Fruit fly (Drosophila melanogaster): ENCODE data around the gene lva.
A peak's percentile ranks its signal among the peaks of the same experiment; 100 is the strongest.
"Not testable (repeated sequence)": the region's sequence is repeated elsewhere in the genome, so short reads cannot be mapped to it uniquely, and the experiment has no call there.

lva gene

DNA sequence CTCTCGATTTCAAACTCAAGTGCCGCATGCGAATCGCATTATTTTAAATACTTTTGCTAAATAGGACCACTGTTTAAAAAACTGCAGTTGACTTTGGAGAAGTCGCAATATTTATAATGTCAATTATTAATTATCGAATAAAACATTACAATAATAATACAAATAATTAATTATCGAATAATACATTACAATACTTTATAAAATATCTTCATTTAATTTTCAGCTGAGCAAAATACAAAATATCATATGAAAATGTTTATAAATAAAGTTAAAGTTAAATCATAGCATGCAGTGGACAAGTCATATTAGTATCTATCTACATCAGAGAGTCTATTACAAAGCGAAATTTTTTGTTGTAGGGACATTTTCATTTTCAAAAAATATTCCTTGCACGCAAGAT lies 24.6 kb downstream of the lva start, which contains the start of gene Gem4b:
Gem4b (plus strand) TSS at position 301 of the 400 bp plus-strand sequence.
- TF ChIP-seq Sox102F, fd85E, salr (GFP tag; optimal IDR thresholded peaks at IDR 0.05): not testable (repeated sequence)

DNA sequence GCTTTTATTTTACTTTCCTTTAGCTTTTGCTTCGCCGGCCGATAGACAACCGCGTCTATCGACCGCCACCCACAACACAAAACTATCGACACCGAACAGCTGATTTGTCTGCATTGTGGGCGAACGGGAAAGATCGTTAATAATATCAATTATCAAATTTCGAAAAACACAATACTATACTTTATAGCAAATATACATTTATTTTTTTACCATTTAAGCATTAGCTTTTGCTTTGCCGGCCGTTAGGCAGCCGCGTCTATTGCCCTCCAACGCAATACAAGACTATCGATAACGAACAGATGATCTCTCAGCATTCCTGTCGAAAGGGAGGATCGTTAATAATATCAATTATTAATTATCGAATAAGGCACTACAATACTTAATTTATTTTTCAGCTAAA lies 29.0 kb downstream of the lva start, which contains the start of the genes CG2938 and Glos:
CG2938 (minus strand) TSS at position 296 of the 400 bp plus-strand sequence.
Glos (plus strand) TSS at position 344 of the 400 bp plus-strand sequence.
- TF ChIP-seq Ets21C (GFP tag; optimal IDR thresholded peaks at IDR 0.05) (no peak), CG8119 (GFP tag; IDR thresholded peaks at IDR 0.05) (no peak), svp (GFP tag) (peak; percentile 21), CG8319 (GFP tag; optimal IDR thresholded peaks at IDR 0.05) (no peak), Sox14 (GFP tag; optimal IDR thresholded peaks at IDR 0.05) (peak; percentile 20), Met (GFP tag; optimal IDR thresholded peaks at IDR 0.05) (peak; percentile 10), Eip78C (GFP tag) (peak; percentile 73), CG1621 (tag; optimal IDR thresholded peaks at IDR 0.05) (no peak)

DNA sequence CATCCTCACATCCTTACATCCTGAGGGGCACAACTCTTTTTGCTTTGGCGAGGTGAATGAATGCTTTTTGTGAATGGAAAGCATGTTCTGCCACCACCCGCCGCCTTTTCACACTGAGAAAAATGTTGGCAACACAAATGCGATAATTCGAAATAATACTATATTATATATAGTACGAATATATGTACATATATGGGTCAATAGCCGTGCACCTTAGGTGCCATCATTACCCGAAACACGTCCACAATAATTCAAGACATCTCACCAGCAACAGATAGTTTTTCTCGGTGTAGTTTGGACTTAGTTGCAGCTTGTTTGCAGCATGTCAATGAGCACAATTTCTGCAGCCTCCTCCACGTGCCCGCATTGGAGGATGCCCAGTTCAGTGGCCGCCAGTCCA lies 33.5 kb downstream of the lva start:
- TF ChIP-seq OdsH (GFP tag; optimal IDR thresholded peaks at IDR 0.05) (peak; percentile 45), CG7368 (GFP tag; optimal IDR thresholded peaks at IDR 0.05) (no peak), net (GFP tag; optimal IDR thresholded peaks at IDR 0.05) (peak; percentile 27), esn (GFP tag; optimal IDR thresholded peaks at IDR 0.05) (peak; percentile 26), CG32006 (GFP tag; optimal IDR thresholded peaks at IDR 0.05) (peak; percentile 77), Ets21C (GFP tag; optimal IDR thresholded peaks at IDR 0.05) (no peak), CG10631 (GFP tag; optimal IDR thresholded peaks at IDR 0.05) (peak; percentile 57), CG3919 (GFP tag; optimal IDR thresholded peaks at IDR 0.05) (peak; percentile 71), CG6163 (GFP tag; IDR thresholded peaks at IDR 0.05) (peak; percentile 79), fd59A (GFP tag; optimal IDR thresholded peaks at IDR 0.05) (peak; percentile 44), CG6276 (GFP tag; optimal IDR thresholded peaks at IDR 0.05) (peak; percentile 51), Smox (GFP tag; optimal IDR thresholded peaks at IDR 0.05) (no peak), Hr4 (GFP tag; optimal IDR thresholded peaks at IDR 0.05) (peak; percentile 64), CG11902 (GFP tag; optimal IDR thresholded peaks at IDR 0.05) (no peak), dsx (GFP tag; optimal IDR thresholded peaks at IDR 0.05; ENCODE audit: poor library complexity, severe bottlenecking) (peak; percentile 63), Hr38 (GFP tag; optimal IDR thresholded peaks at IDR 0.05) (no peak), Lpt (GFP tag; optimal IDR thresholded peaks at IDR 0.05) (peak; percentile 51), spab (GFP tag; optimal IDR thresholded peaks at IDR 0.05) (peak; percentile 52), salr (GFP tag; optimal IDR thresholded peaks at IDR 0.05) (peak in 1 of 2 experiments; percentile 33), CG1621 (tag; optimal IDR thresholded peaks at IDR 0.05) (peak; percentile 56), Hr39 (GFP tag; optimal IDR thresholded peaks at IDR 0.05) (peak; percentile 12), eg (GFP tag; IDR thresholded peaks at IDR 0.05) (peak; percentile 70), CG4318 (GFP tag; optimal IDR thresholded peaks at IDR 0.05) (peak; percentile 32), CG6854 (GFP tag; optimal IDR thresholded peaks at IDR 0.05) (no peak), Blimp-1 (GFP tag; optimal IDR thresholded peaks at IDR 0.05) (no peak), acj6 (GFP tag; optimal IDR thresholded peaks at IDR 0.05) (peak; percentile 61), Eip78C (GFP tag) (peak; percentile 75), CG8119 (GFP tag; IDR thresholded peaks at IDR 0.05) (peak; percentile 71), CG6808 (GFP tag; optimal IDR thresholded peaks at IDR 0.05) (peak; percentile 34), achi (GFP tag; optimal IDR thresholded peaks at IDR 0.05) (peak; percentile 63), fkh (GFP tag; optimal IDR thresholded peaks at IDR 0.05) (no peak), Sox14 (GFP tag; optimal IDR thresholded peaks at IDR 0.05) (peak; percentile 19), CG31627 (GFP tag; optimal IDR thresholded peaks at IDR 0.05) (no peak), topi (GFP tag; optimal IDR thresholded peaks at IDR 0.05) (peak; percentile 23), Sox102F (GFP tag; optimal IDR thresholded peaks at IDR 0.05) (peak; percentile 27), CG3032 (tag; optimal IDR thresholded peaks at IDR 0.05) (peak; percentile 54), Ets96B (tag; optimal IDR thresholded peaks at IDR 0.05) (peak; percentile 55), vri (GFP tag; optimal IDR thresholded peaks at IDR 0.05) (no peak), pdm3 (GFP tag; optimal IDR thresholded peaks at IDR 0.05) (peak; percentile 28), dac (GFP tag; optimal IDR thresholded peaks at IDR 0.05) (peak; percentile 36), Met (GFP tag; optimal IDR thresholded peaks at IDR 0.05) (peak; percentile 27), CG34406 (GFP tag; optimal IDR thresholded peaks at IDR 0.05) (peak; percentile 29), Eip75B (GFP tag; optimal IDR thresholded peaks at IDR 0.05) (peak; percentile 24), CG9139 (GFP tag; optimal IDR thresholded peaks at IDR 0.05) (peak; percentile 0)

Measured in whole organism, prepupa.